Fruit fly (Drosophila melanogaster) whole organism, adult: ENCODE results near the gene CG31465.

Experiments
- CG14711 ChIP-seq: fragments of 200-800 bp; sonication (Bioruptor generic); optimal IDR thresholded peaks from 2 replicates; lab custom pipeline; 2018; ENCODE audit warnings: missing biosample characterization, mild to moderate bottlenecking, missing genetic modification characterization, moderate library complexity
- CG1620 ChIP-seq: fragments of 200-800 bp; sonication (Bioruptor generic); optimal IDR thresholded peaks from 2 replicates; lab custom pipeline; 2016; ENCODE audit warnings: missing biosample characterization, missing genetic modification characterization
- CG5204 ChIP-seq: fragments of 200-800 bp; sonication (Bioruptor generic); optimal IDR thresholded peaks from 2 replicates; lab custom pipeline; 2016; ENCODE audit warnings: missing biosample characterization, missing genetic modification characterization
- CG7101 ChIP-seq: fragments of 200-800 bp; sonication (Bioruptor generic); optimal IDR thresholded peaks from 2 replicates; lab custom pipeline; 2018; ENCODE audit warnings: missing biosample characterization, mild to moderate bottlenecking, missing genetic modification characterization, moderate library complexity
- Clk ChIP-seq: fragments of 200-800 bp; sonication (Bioruptor generic); optimal IDR thresholded peaks from 2 replicates; lab custom pipeline; 2017; ENCODE audit warnings: missing biosample characterization, missing genetic modification characterization
- kay ChIP-seq: fragments of 200-800 bp; sonication (Bioruptor generic); peaks from one replicate; lab custom pipeline; 2016; ENCODE audit warnings: missing biosample characterization, missing genetic modification characterization, borderline replicate concordance
- toe ChIP-seq: fragments of 200-800 bp; sonication (Bioruptor generic); optimal IDR thresholded peaks from 2 replicates; lab custom pipeline; 2016; ENCODE audit warnings: missing biosample characterization, missing genetic modification characterization

DNA sequence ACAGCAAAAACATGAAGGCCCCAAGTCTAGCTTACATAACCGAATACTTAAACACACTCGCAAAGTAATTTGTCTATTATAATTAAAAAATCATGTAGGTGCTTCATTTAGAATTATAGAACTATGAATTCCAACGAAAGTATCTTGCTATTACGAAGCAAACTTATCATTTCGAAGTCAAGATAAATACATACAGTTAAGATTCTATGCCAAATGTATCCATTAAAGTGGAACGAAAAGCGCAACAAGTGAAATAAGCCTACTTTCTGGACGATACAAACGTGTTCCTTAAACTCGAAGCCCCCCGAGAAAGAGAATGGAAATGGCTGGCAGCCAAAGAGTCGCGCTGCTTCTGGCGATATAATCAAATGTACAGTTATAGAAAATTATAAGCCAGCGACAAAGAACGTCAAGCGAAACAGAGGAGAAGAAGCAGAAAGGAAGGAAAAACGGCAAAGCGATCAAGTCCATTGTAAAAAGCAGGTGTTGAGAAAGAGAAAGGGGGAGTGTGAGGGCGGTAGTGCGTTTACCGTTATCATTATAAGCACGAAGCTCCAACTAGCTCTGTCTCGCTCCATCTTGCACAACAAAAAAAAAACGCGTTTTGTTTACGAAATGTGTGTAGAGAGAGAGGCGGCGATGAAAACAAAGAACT is 27.9 kb upstream of the CG31465 start:
- TF ChIP-seq CG5204 (GFP tag; lab: Kevin White, UChicago) (no peak), CG7101 (tag; lab: Kevin White, UChicago) (peak; percentile 13), kay (GFP tag; lab: Kevin White, UChicago) (no peak), Clk (GFP tag; lab: Kevin White, UChicago) (no peak), toe (GFP tag; lab: Kevin White, UChicago) (no peak), CG1620 (no peak), CG14711 (tag; lab: Kevin White, UChicago) (peak; percentile 41)
